Worm (Caenorhabditis elegans) whole organism, young adult: ENCODE measurements around the gene nccd-1.
A peak's percentile ranks its signal among the peaks of the same experiment; 100 is the strongest.

Source experiments
- B0261.1 ChIP-seq: sonication (generic microtip); optimal IDR thresholded peaks from 2 replicates; lab custom pipeline; 2016; ENCODE audit warnings: mild to moderate bottlenecking, missing genetic modification characterization, moderate library complexity, missing compliant biosample characterization
- F10E7.11 ChIP-seq: sonication (generic microtip); optimal IDR thresholded peaks from 2 replicates; lab custom pipeline; 2017; ENCODE audit warnings: mild to moderate bottlenecking, missing genetic modification characterization, moderate library complexity, missing compliant biosample characterization
- F22D6.2 ChIP-seq: sonication (generic microtip); optimal IDR thresholded peaks from 2 replicates; lab custom pipeline; 2016; ENCODE audit warnings: mild to moderate bottlenecking, missing genetic modification characterization, missing compliant biosample characterization
- F37B4.10 ChIP-seq: fragments of 200-800 bp; sonication (Bioruptor generic); IDR thresholded peaks from 2 replicates; pipeline ENCODE4 v1.3.6; 2022; ENCODE audit warnings: missing genetic modification characterization, missing compliant biosample characterization
- K11D2.4 ChIP-seq: fragments of 200-800 bp; sonication (Bioruptor generic); IDR thresholded peaks from 2 replicates; pipeline ENCODE4 v1.3.6; 2022; ENCODE audit warnings: missing genetic modification reagents, missing genetic modification characterization, missing compliant biosample characterization
- K12H6.12 ChIP-seq: fragments of 200-800 bp; sonication (Bioruptor generic); optimal IDR thresholded peaks from 2 replicates; lab custom pipeline; 2018; ENCODE audit warnings: mild to moderate bottlenecking, missing genetic modification characterization, missing compliant biosample characterization
- Y53F4B.3 ChIP-seq: fragments of 200-800 bp; sonication (Bioruptor generic); IDR thresholded peaks from 2 replicates; pipeline ENCODE4 v1.3.6; 2022; ENCODE audit warnings: missing genetic modification reagents, missing genetic modification characterization, missing compliant biosample characterization
- Y53G8AR.9 ChIP-seq: fragments of 200-800 bp; sonication (Bioruptor generic); conservative IDR thresholded peaks from 2 replicates; pipeline ENCODE4 v1.3.6; 2022; ENCODE audit warnings: missing genetic modification reagents, missing genetic modification characterization, missing compliant biosample characterization
- Y67H2A.10 ChIP-seq: fragments of 200-800 bp; sonication (Bioruptor generic); conservative IDR thresholded peaks from 2 replicates; pipeline ENCODE4 v1.3.6; 2022; ENCODE audit warnings: missing genetic modification reagents, missing genetic modification characterization, missing compliant biosample characterization
- Y79H2A.3 ChIP-seq: fragments of 200-800 bp; sonication (Bioruptor generic); conservative IDR thresholded peaks from 2 replicates; pipeline ENCODE4 v1.3.6; 2022; ENCODE audit warnings: missing genetic modification reagents, missing genetic modification characterization, missing compliant biosample characterization
- akir-1 ChIP-seq: fragments of 200-800 bp; sonication (Bioruptor generic); optimal IDR thresholded peaks from 2 replicates; lab custom pipeline; 2018; ENCODE audit warnings: mild to moderate bottlenecking, missing genetic modification characterization, moderate library complexity, missing compliant biosample characterization
- aptf-2 ChIP-seq: fragments of 200-800 bp; sonication (Bioruptor generic); conservative IDR thresholded peaks from 2 replicates; pipeline ENCODE4 v1.3.6; 2022; ENCODE audit warnings: missing genetic modification reagents, missing genetic modification characterization, missing compliant biosample characterization
- atf-7 ChIP-seq: sonication (generic microtip); optimal IDR thresholded peaks from 2 replicates; lab custom pipeline; 2017; ENCODE audit warnings: mild to moderate bottlenecking, missing genetic modification characterization, missing compliant biosample characterization
- attf-5 ChIP-seq: fragments of 200-800 bp; sonication (Bioruptor generic); optimal IDR thresholded peaks from 2 replicates; lab custom pipeline; 2018; ENCODE audit warnings: mild to moderate bottlenecking, missing genetic modification characterization, missing compliant biosample characterization
- bed-2 ChIP-seq: fragments of 200-800 bp; sonication (Bioruptor generic); IDR thresholded peaks from 2 replicates; pipeline ENCODE4 v1.3.6; 2022; ENCODE audit warnings: missing genetic modification reagents, missing genetic modification characterization, missing compliant biosample characterization
- cebp-1 ChIP-seq, 2 experiments: fragments of 200-800 bp in 1 of 2; sonication (Bioruptor generic) in 1 of 2; sonication (generic microtip) in 1 of 2; IDR thresholded peaks in 1 of 2; optimal IDR thresholded peaks in 1 of 2; 2 replicates each; pipeline versions ENCODE4 v1.3.6 to Lab custom; 2017 to 2022; ENCODE audit warnings: missing compliant biosample characterization in 2 of 2, missing genetic modification characterization in 2 of 2, mild to moderate bottlenecking in 1 of 2, missing genetic modification reagents in 1 of 2, moderate library complexity in 1 of 2
- cebp-2 ChIP-seq: fragments of 200-800 bp; sonication (Bioruptor generic); IDR thresholded peaks from 2 replicates; pipeline ENCODE4 v1.3.6; 2022; ENCODE audit warnings: missing genetic modification characterization, missing compliant biosample characterization
- ceh-27 ChIP-seq: fragments of 200-800 bp; sonication (Bioruptor generic); optimal IDR thresholded peaks from 2 replicates; lab custom pipeline; 2018; ENCODE audit warnings: mild to moderate bottlenecking, missing genetic modification characterization, moderate library complexity, missing compliant biosample characterization
- ceh-79 ChIP-seq: sonication (generic microtip); optimal IDR thresholded peaks from 2 replicates; lab custom pipeline; 2017; ENCODE audit warnings: mild to moderate bottlenecking, missing genetic modification characterization, missing compliant biosample characterization
- ceh-91 ChIP-seq: fragments of 200-800 bp; sonication (Bioruptor generic); IDR thresholded peaks from 2 replicates; pipeline ENCODE4 v1.3.6; 2022; ENCODE audit warnings: missing genetic modification reagents, missing genetic modification characterization, missing compliant biosample characterization
- dpff-1 ChIP-seq: sonication (generic microtip); optimal IDR thresholded peaks from 2 replicates; lab custom pipeline; 2017; ENCODE audit warnings: mild to moderate bottlenecking, missing genetic modification characterization, missing compliant biosample characterization
- efl-1 ChIP-seq: fragments of 150-350 bp; optimal IDR thresholded peaks from 2 replicates; lab custom pipeline; 2014; ENCODE audit warnings: missing biosample characterization, missing genetic modification reagents, missing genetic modification characterization
- egl-18 ChIP-seq: fragments of 200-800 bp; sonication (Bioruptor generic); IDR thresholded peaks from 2 replicates; pipeline ENCODE4 v1.3.6; 2022; ENCODE audit warnings: missing genetic modification reagents, missing genetic modification characterization, missing compliant biosample characterization
- egrh-3 ChIP-seq: fragments of 200-800 bp; sonication (Bioruptor generic); IDR thresholded peaks from 2 replicates; pipeline ENCODE4 v1.3.6; 2022; ENCODE audit warnings: missing genetic modification reagents, missing genetic modification characterization, missing compliant biosample characterization
- ets-4 ChIP-seq: fragments of 200-800 bp; sonication (Bioruptor generic); optimal IDR thresholded peaks from 2 replicates; lab custom pipeline; 2018; ENCODE audit warnings: mild to moderate bottlenecking, missing genetic modification characterization, missing compliant biosample characterization
- him-1 ChIP-seq: sonication (generic microtip); optimal IDR thresholded peaks from 2 replicates; lab custom pipeline; 2016; ENCODE audit warnings: missing genotype, missing genetic modification reagents, missing genetic modification characterization, missing compliant biosample characterization
- let-526 ChIP-seq: fragments of 200-800 bp; sonication (Bioruptor generic); IDR thresholded peaks from 2 replicates; pipeline ENCODE4 v1.3.6; 2022; ENCODE audit warnings: missing genetic modification reagents, missing genetic modification characterization, missing compliant biosample characterization
- let-607 ChIP-seq, 2 experiments: fragments of 200-800 bp in 1 of 2; sonication (Bioruptor generic) in 1 of 2; sonication (generic microtip) in 1 of 2; optimal IDR thresholded peaks; 2 replicates each; lab custom pipeline; 2016 to 2018; ENCODE audit warnings: mild to moderate bottlenecking in 2 of 2, missing compliant biosample characterization in 2 of 2, missing genetic modification characterization in 2 of 2, moderate library complexity in 2 of 2, missing genotype in 1 of 2
- lin-54 ChIP-seq: fragments of 200-800 bp; sonication (Bioruptor generic); optimal IDR thresholded peaks from 2 replicates; lab custom pipeline; 2018; ENCODE audit warnings: mild to moderate bottlenecking, missing genetic modification characterization, missing compliant biosample characterization
- mes-4 ChIP-seq: sonication (generic microtip); optimal IDR thresholded peaks from 2 replicates; lab custom pipeline; 2016; ENCODE audit warnings: missing genotype, missing genetic modification characterization, missing compliant biosample characterization
- mxl-1 ChIP-seq: sonication (generic microtip); optimal IDR thresholded peaks from 2 replicates; lab custom pipeline; 2016; ENCODE audit warnings: missing genetic modification characterization, missing compliant biosample characterization
- nfya-2 ChIP-seq: fragments of 200-800 bp; sonication (Bioruptor generic); IDR thresholded peaks from 2 replicates; pipeline ENCODE4 v1.3.6; 2022; ENCODE audit warnings: missing genetic modification reagents, missing genetic modification characterization, missing compliant biosample characterization
- nhr-120 ChIP-seq: fragments of 200-800 bp; sonication (Bioruptor generic); IDR thresholded peaks from 2 replicates; pipeline ENCODE4 v1.3.6; 2022; ENCODE audit warnings: missing genetic modification characterization, missing compliant biosample characterization
- nhr-27 ChIP-seq: fragments of 200-800 bp; sonication (Bioruptor generic); optimal IDR thresholded peaks from 2 replicates; lab custom pipeline; 2018; ENCODE audit warnings: mild to moderate bottlenecking, missing genetic modification characterization, moderate library complexity, missing compliant biosample characterization
- nhr-90 ChIP-seq: sonication (generic microtip); optimal IDR thresholded peaks from 2 replicates; lab custom pipeline; 2016; ENCODE audit warnings: missing genotype, mild to moderate bottlenecking, missing genetic modification characterization, missing compliant biosample characterization
- pha-4 ChIP-seq: fragments of 150-350 bp; sonication (generic microtip); optimal IDR thresholded peaks from 2 replicates; lab custom pipeline; 2014; ENCODE audit warnings: missing biosample characterization, missing genetic modification reagents, missing genetic modification characterization
- rcor-1 ChIP-seq: fragments of 200-800 bp; sonication (Bioruptor generic); IDR thresholded peaks from 2 replicates; pipeline ENCODE4 v1.3.6; 2022; ENCODE audit warnings: missing genetic modification reagents, missing genetic modification characterization, missing compliant biosample characterization
- sea-2 ChIP-seq: fragments of 200-800 bp; sonication (Bioruptor generic); IDR thresholded peaks from 2 replicates; pipeline ENCODE4 v1.3.6; 2022; ENCODE audit warnings: missing genetic modification characterization, missing compliant biosample characterization
- snpc-1.1 ChIP-seq: sonication (generic microtip); optimal IDR thresholded peaks from 2 replicates; lab custom pipeline; 2017; ENCODE audit warnings: missing genetic modification characterization, mild to moderate bottlenecking, missing compliant biosample characterization, antibody characterized with exemption, moderate library complexity, missing genotype, missing genetic modification reagents; ENCODE audit not compliant: insufficient read depth
- snpc-1.3 ChIP-seq: sonication (generic microtip); optimal IDR thresholded peaks from 2 replicates; lab custom pipeline; 2017; ENCODE audit warnings: missing genetic modification characterization, mild to moderate bottlenecking, missing compliant biosample characterization, antibody characterized with exemption, moderate library complexity, missing genotype, missing genetic modification reagents; ENCODE audit not compliant: insufficient read depth
- snpc-3.4 ChIP-seq: sonication (generic microtip); optimal IDR thresholded peaks from 2 replicates; lab custom pipeline; 2017; ENCODE audit warnings: missing genetic modification characterization, mild to moderate bottlenecking, missing compliant biosample characterization, antibody characterized with exemption, moderate library complexity, missing genotype, missing genetic modification reagents
- snpc-4 ChIP-seq, 5 experiments: fragments of 150-350 bp in 1 of 5; sonication (generic microtip) in 4 of 5; optimal IDR thresholded peaks; 2 replicates each; lab custom pipeline; 2014 to 2018; ENCODE audit warnings: missing genetic modification characterization in 5 of 5, missing biosample characterization in 3 of 5, antibody characterized with exemption in 2 of 5, mild to moderate bottlenecking in 2 of 5, missing compliant biosample characterization in 2 of 5, missing genotype in 2 of 5, moderate library complexity in 2 of 5, missing genetic modification reagents in 1 of 5
- sptf-2 ChIP-seq: fragments of 200-800 bp; sonication (Bioruptor generic); optimal IDR thresholded peaks from 2 replicates; lab custom pipeline; 2018; ENCODE audit warnings: mild to moderate bottlenecking, missing genetic modification characterization, missing compliant biosample characterization
- tbx-9 ChIP-seq: sonication (generic microtip); optimal IDR thresholded peaks from 2 replicates; lab custom pipeline; 2016; ENCODE audit warnings: borderline replicate concordance, missing genetic modification characterization, inconsistent platforms, missing compliant biosample characterization
- xnd-1 ChIP-seq: sonication (generic microtip); optimal IDR thresholded peaks from 2 replicates; lab custom pipeline; 2016; ENCODE audit warnings: missing genotype, missing genetic modification reagents, missing genetic modification characterization, missing compliant biosample characterization
- zim-3 ChIP-seq: sonication (generic microtip); optimal IDR thresholded peaks from 2 replicates; lab custom pipeline; 2017; ENCODE audit warnings: mild to moderate bottlenecking, missing genetic modification characterization, moderate library complexity, missing compliant biosample characterization
- ztf-26 ChIP-seq: sonication (generic microtip); optimal IDR thresholded peaks from 2 replicates; lab custom pipeline; 2017; ENCODE audit warnings: missing genetic modification characterization, missing compliant biosample characterization
- ztf-6 ChIP-seq: fragments of 200-800 bp; sonication (Bioruptor generic); IDR thresholded peaks from 2 replicates; pipeline ENCODE4 v1.3.6; 2022; ENCODE audit warnings: missing genetic modification reagents, missing genetic modification characterization, missing compliant biosample characterization

The nccd-1 gene

DNA sequence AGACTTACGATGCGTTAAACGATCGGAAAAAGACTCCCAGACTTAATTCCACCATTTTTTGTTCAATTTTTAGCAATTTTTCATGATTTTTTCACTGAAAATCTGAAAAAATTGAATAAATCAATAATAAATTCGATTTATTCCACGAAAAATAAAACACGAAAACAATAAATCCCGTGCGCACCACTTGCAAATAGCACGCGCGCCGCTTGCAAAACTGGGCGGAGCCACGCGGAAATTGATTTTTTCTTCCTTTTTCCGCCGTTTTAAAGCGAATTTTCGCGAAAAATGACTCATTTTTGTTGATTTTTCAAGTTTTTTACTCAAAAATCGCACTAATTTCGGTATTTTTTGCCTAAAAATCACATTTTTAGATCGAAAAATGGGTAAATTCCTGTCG is 41.8 kb upstream of the nccd-1 start, which contains the start of the genes Y116A8C.9 and arf-6 (continued):
- TF ChIP-seq F37B4.10 (no peak), cebp-2 (GFP tag; lab: Robert Waterston, UW) (no peak), attf-5 (GFP tag; lab: Kevin White, UChicago) (peak; percentile 64), sea-2 (GFP tag; lab: Robert Waterston, UW) (no peak), nfya-2 (GFP tag; lab: Robert Waterston, UW) (no peak), ceh-27 (peak; percentile 56), efl-1 (GFP tag; lab: Kevin White, UChicago) (no peak), snpc-1.3 (tag; lab: Kevin White, UChicago) (peak; percentile 89), mxl-1 (tag; lab: Kevin White, UChicago) (no peak), ztf-26 (no peak), ceh-91 (no peak), let-526 (GFP tag; lab: Robert Waterston, UW) (no peak), ceh-79 (no peak), ets-4 (GFP tag; lab: Kevin White, UChicago) (no peak), Y67H2A.10 (GFP tag; lab: Robert Waterston, UW) (no peak), F10E7.11 (tag; lab: Kevin White, UChicago) (no peak), him-1 (tag; lab: Kevin White, UChicago) (no peak), let-607 (tag; optimal IDR thresholded peaks at IDR 0.05; lab: Kevin White, UChicago) (peak in 1 of 2 experiments; percentile 11), Y53F4B.3 (GFP tag; lab: Robert Waterston, UW) (no peak), nhr-120 (no peak), nhr-90 (no peak), K11D2.4 (GFP tag; lab: Robert Waterston, UW) (no peak), Y79H2A.3 (GFP tag; lab: Robert Waterston, UW) (no peak), tbx-9 (no peak), dpff-1 (tag; lab: Kevin White, UChicago) (no peak), F22D6.2 (tag; lab: Kevin White, UChicago) (no peak), ztf-6 (no peak), nhr-27 (tag; lab: Kevin White, UChicago) (no peak), Y53G8AR.9 (no peak), egrh-3 (GFP tag; lab: Robert Waterston, UW) (no peak), snpc-1.1 (tag; lab: Kevin White, UChicago) (peak; percentile 70), rcor-1 (GFP tag; lab: Robert Waterston, UW) (0 out of 2 replicates have a peak, but pooled peaks have one; percentile 20), akir-1 (GFP tag; lab: Kevin White, UChicago) (no peak), xnd-1 (tag; lab: Kevin White, UChicago) (no peak), aptf-2 (GFP tag; lab: Robert Waterston, UW) (no peak), snpc-4 (GFP tag; optimal IDR thresholded peaks at IDR 0.05; lab: Kevin White, UChicago) (peak; percentile 77), snpc-4 (tag; optimal IDR thresholded peaks at IDR 0.05; lab: Kevin White, UChicago) (peak; percentile 7 to 89 (median 88)), zim-3 (tag; lab: Kevin White, UChicago) (no peak), pha-4 (tag; lab: Kevin White, UChicago) (no peak), mes-4 (tag; lab: Kevin White, UChicago) (no peak), atf-7 (tag; lab: Kevin White, UChicago) (no peak), bed-2 (no peak), cebp-1 (GFP tag; IDR thresholded peaks at IDR 0.05; lab: Robert Waterston, UW) (no peak), cebp-1 (tag; optimal IDR thresholded peaks at IDR 0.05; lab: Kevin White, UChicago) (peak; percentile 56), B0261.1 (tag; lab: Kevin White, UChicago) (no peak), egl-18 (GFP tag; lab: Robert Waterston, UW) (no peak), K12H6.12 (tag; lab: Kevin White, UChicago) (peak; percentile 39), sptf-2 (GFP tag; lab: Kevin White, UChicago) (no peak), lin-54 (peak; percentile 56), snpc-3.4 (peak; percentile 69)
